Worm (Caenorhabditis elegans): ENCODE measurements around the gene spe-45.

ce11 chrIV:12399983-12400382 is 10.1 kb upstream of the spe-45 start:
- TF ChIP-seq dve-1 (tag; optimal IDR thresholded peaks at IDR 0.05) (no peak), ceh-48 (tag; optimal IDR thresholded peaks at IDR 0.05) (no peak), hlh-15 (tag; optimal IDR thresholded peaks at IDR 0.05) (no peak), pha-4 (tag; optimal IDR thresholded peaks at IDR 0.05) (no peak), tbx-7 (tag; optimal IDR thresholded peaks at IDR 0.05) (no peak), elt-4 (tag; optimal IDR thresholded peaks at IDR 0.05) (no peak), K02D7.2 (tag; optimal IDR thresholded peaks at IDR 0.05) (no peak), unc-86 (tag; optimal IDR thresholded peaks at IDR 0.05) (no peak), nhr-11 (tag; optimal IDR thresholded peaks at IDR 0.05) (no peak), ztf-16 (tag; optimal IDR thresholded peaks at IDR 0.05) (no peak), fax-1 (tag; optimal IDR thresholded peaks at IDR 0.05) (no peak)

All from whole organism, late embryonic.